Fruit fly (Drosophila melanogaster) whole organism, embryonic: Measurements from ENCODE around the gene CG43954.

ENCODE experiments used
- BEAF-32 ChIP-seq: fragments of 200-800 bp; sonication (Bioruptor generic); optimal IDR thresholded peaks from 3 replicates; lab custom pipeline; 2017; ENCODE audit warnings: missing biosample characterization, missing genetic modification characterization, mild to moderate bottlenecking, moderate library complexity, missing genetic modification reagents
- Blimp-1 ChIP-seq: fragments of 200-800 bp; sonication (Bioruptor generic); optimal IDR thresholded peaks from 3 replicates; lab custom pipeline; 2018; ENCODE audit warnings: missing biosample characterization, missing genetic modification characterization, mild to moderate bottlenecking, moderate library complexity, missing genetic modification reagents
- CG10209 ChIP-seq: fragments of 200-800 bp; sonication (Bioruptor generic); optimal IDR thresholded peaks from 3 replicates; lab custom pipeline; 2017; ENCODE audit warnings: missing biosample characterization, mild to moderate bottlenecking, missing genetic modification characterization, missing genetic modification reagents
- CG12219 ChIP-seq: fragments of 200-800 bp; sonication (Bioruptor generic); optimal IDR thresholded peaks from 3 replicates; lab custom pipeline; 2018; ENCODE audit warnings: missing biosample characterization, mild to moderate bottlenecking, missing genetic modification characterization
- CG12769 ChIP-seq: fragments of 200-800 bp; sonication (Bioruptor generic); optimal IDR thresholded peaks from 2 replicates; lab custom pipeline; 2019; ENCODE audit warnings: missing biosample characterization, mild to moderate bottlenecking, missing genetic modification characterization, moderate library complexity
- CG12942 ChIP-seq: fragments of 200-800 bp; sonication (Bioruptor generic); optimal IDR thresholded peaks from 3 replicates; lab custom pipeline; 2016; ENCODE audit warnings: missing biosample characterization, missing genetic modification characterization
- CG13296 ChIP-seq: fragments of 200-800 bp; sonication (Bioruptor generic); optimal IDR thresholded peaks from 3 replicates; lab custom pipeline; 2018; ENCODE audit warnings: missing biosample characterization, mild to moderate bottlenecking, missing genetic modification characterization
- CG14441 ChIP-seq: fragments of 200-800 bp; sonication (Bioruptor generic); IDR thresholded peaks from 2 replicates; pipeline ENCODE4 v1.3.6; 2022; ENCODE audit warnings: missing biosample characterization, missing genetic modification characterization
- CG17829 ChIP-seq: fragments of 200-800 bp; optimal IDR thresholded peaks from 2 replicates; lab custom pipeline; 2019; ENCODE audit warnings: missing biosample characterization, mild to moderate bottlenecking, missing genetic modification characterization, moderate library complexity
- CG17912 ChIP-seq: fragments of 200-800 bp; sonication (Bioruptor generic); optimal IDR thresholded peaks from 2 replicates; lab custom pipeline; 2018; ENCODE audit warnings: missing biosample characterization, mild to moderate bottlenecking, missing genetic modification characterization
- CG1792 ChIP-seq: fragments of 200-800 bp; sonication (Bioruptor generic); optimal IDR thresholded peaks from 2 replicates; lab custom pipeline; 2016; ENCODE audit warnings: missing biosample characterization, missing genetic modification characterization
- CG18599 ChIP-seq: fragments of 200-800 bp; sonication (Bioruptor generic); optimal IDR thresholded peaks from 3 replicates; lab custom pipeline; 2017; ENCODE audit warnings: missing biosample characterization, missing genetic modification characterization, mild to moderate bottlenecking, moderate library complexity, missing genetic modification reagents
- CG2202 ChIP-seq: fragments of 200-800 bp; sonication (Bioruptor generic); optimal IDR thresholded peaks from 2 replicates; lab custom pipeline; 2018; ENCODE audit warnings: missing biosample characterization, mild to moderate bottlenecking, missing genetic modification characterization
- CG30431 ChIP-seq: fragments of 200-800 bp; sonication (Bioruptor generic); optimal IDR thresholded peaks from 2 replicates; lab custom pipeline; 2017; ENCODE audit warnings: missing biosample characterization, missing genetic modification characterization
- CG32767 ChIP-seq: fragments of 200-800 bp; sonication (Bioruptor generic); IDR thresholded peaks from 2 replicates; pipeline ENCODE4 v1.3.6; 2022; ENCODE audit warnings: missing biosample characterization, missing genetic modification characterization
- CG3847 ChIP-seq: fragments of 200-800 bp; sonication (Bioruptor generic); IDR thresholded peaks from 2 replicates; pipeline ENCODE4 v1.3.6; 2022; ENCODE audit warnings: missing biosample characterization, missing genetic modification characterization
- CG43689 ChIP-seq: fragments of 200-800 bp; sonication (Bioruptor generic); IDR thresholded peaks from 2 replicates; pipeline ENCODE4 v1.3.6; 2022; ENCODE audit warnings: missing biosample characterization, missing genetic modification characterization
- CG4617 ChIP-seq: fragments of 200-800 bp; sonication (Bioruptor generic); optimal IDR thresholded peaks from 3 replicates; lab custom pipeline; 2016; ENCODE audit warnings: missing biosample characterization, missing genetic modification characterization, borderline replicate concordance
- CG8388 ChIP-seq: fragments of 200-800 bp; sonication (Bioruptor generic); optimal IDR thresholded peaks from 2 replicates; lab custom pipeline; 2019; ENCODE audit warnings: missing biosample characterization, mild to moderate bottlenecking, missing genetic modification characterization, moderate library complexity
- CG9876 ChIP-seq: fragments of 200-800 bp; sonication (Bioruptor generic); optimal IDR thresholded peaks from 2 replicates; lab custom pipeline; 2016; ENCODE audit warnings: missing biosample characterization, missing genetic modification characterization
- CG9932 ChIP-seq: fragments of 200-800 bp; sonication (Bioruptor generic); IDR thresholded peaks from 2 replicates; pipeline ENCODE4 v1.3.6; 2022; ENCODE audit warnings: missing biosample characterization, missing genetic modification characterization
- Elba2 ChIP-seq: fragments of 200-800 bp; sonication (Bioruptor generic); optimal IDR thresholded peaks from 3 replicates; lab custom pipeline; 2016; ENCODE audit warnings: missing biosample characterization, missing genetic modification characterization
- GATAe ChIP-seq: fragments of 200-800 bp; sonication (Bioruptor generic); conservative IDR thresholded peaks from 2 replicates; pipeline ENCODE4 v1.3.6; 2022; ENCODE audit warnings: missing biosample characterization, missing genetic modification characterization
- HmgD ChIP-seq: fragments of 200-800 bp; sonication (Bioruptor generic); optimal IDR thresholded peaks from 3 replicates; lab custom pipeline; 2016; ENCODE audit warnings: missing biosample characterization, missing genetic modification characterization
- Hr39 ChIP-seq: fragments of >200 bp; optimal IDR thresholded peaks from 2 replicates; lab custom pipeline; 2017
- Lhr ChIP-seq: fragments of 200-800 bp; sonication (Bioruptor generic); optimal IDR thresholded peaks from 3 replicates; lab custom pipeline; 2017; ENCODE audit warnings: mild to moderate bottlenecking, missing biosample characterization, missing genetic modification reagents, missing genetic modification characterization
- Ssrp ChIP-seq: fragments of 200-800 bp; sonication (Bioruptor generic); optimal IDR thresholded peaks from 2 replicates; lab custom pipeline; 2018; ENCODE audit warnings: missing biosample characterization, mild to moderate bottlenecking, missing genetic modification characterization, moderate library complexity
- al ChIP-seq: fragments of 200-800 bp; sonication (Bioruptor generic); IDR thresholded peaks from 2 replicates; pipeline ENCODE4 v1.3.6; 2022; ENCODE audit warnings: missing biosample characterization, missing genetic modification characterization
- ap ChIP-seq: fragments of 200-800 bp; sonication (Bioruptor generic); IDR thresholded peaks from 2 replicates; pipeline ENCODE4 v1.3.6; 2022; ENCODE audit warnings: missing biosample characterization, missing genetic modification characterization
- ash1 ChIP-seq: fragments of 200-800 bp; sonication (Bioruptor generic); optimal IDR thresholded peaks from 2 replicates; lab custom pipeline; 2018; ENCODE audit warnings: missing biosample characterization, mild to moderate bottlenecking, missing genetic modification characterization
- corto ChIP-seq: fragments of 200-800 bp; sonication (Bioruptor generic); optimal IDR thresholded peaks from 2 replicates; lab custom pipeline; 2016; ENCODE audit warnings: missing biosample characterization, mild to moderate bottlenecking, missing genetic modification characterization, moderate library complexity
- crol ChIP-seq: fragments of 200-800 bp; sonication (Bioruptor generic); IDR thresholded peaks from 2 replicates; pipeline ENCODE4 v1.3.6; 2022; ENCODE audit warnings: missing biosample characterization, missing genetic modification characterization
- dysf ChIP-seq: fragments of 200-800 bp; sonication (Bioruptor generic); IDR thresholded peaks from 3 replicates; pipeline ENCODE4 v1.3.6; 2022; ENCODE audit warnings: missing biosample characterization, missing genetic modification characterization
- eve ChIP-seq, 2 experiments: fragments of >200 bp; optimal IDR thresholded peaks; 2 replicates each; lab custom pipeline; 2017; ENCODE audit warnings: missing biosample characterization in 2 of 2, missing genetic modification characterization in 2 of 2
- exex ChIP-seq: fragments of 200-800 bp; sonication (Bioruptor generic); optimal IDR thresholded peaks from 4 replicates; lab custom pipeline; 2018; ENCODE audit warnings: missing biosample characterization, mild to moderate bottlenecking, missing genetic modification characterization, moderate library complexity
- hkb ChIP-seq, 2 experiments: fragments of 200-800 bp in 1 of 2; fragments of >200 bp in 1 of 2; sonication (Bioruptor generic) in 1 of 2; IDR thresholded peaks in 1 of 2; optimal IDR thresholded peaks in 1 of 2; 2 replicates each; pipeline versions ENCODE4 v1.3.6 to Lab custom; 2017 to 2022; ENCODE audit warnings: missing biosample characterization in 1 of 2, missing genetic modification characterization in 1 of 2
- hth ChIP-seq: fragments of >200 bp; optimal IDR thresholded peaks from 2 replicates; lab custom pipeline; 2017; ENCODE audit warnings: inconsistent platforms
- maf-S ChIP-seq: fragments of 200-800 bp; sonication (Bioruptor generic); optimal IDR thresholded peaks from 2 replicates; lab custom pipeline; 2016; ENCODE audit warnings: missing biosample characterization, missing genetic modification characterization
- nom ChIP-seq: fragments of 200-800 bp; sonication (Bioruptor generic); optimal IDR thresholded peaks from 2 replicates; lab custom pipeline; 2017; ENCODE audit warnings: missing biosample characterization, missing genetic modification characterization, mild to moderate bottlenecking, moderate library complexity, missing genetic modification reagents
- org-1 ChIP-seq: fragments of 200-800 bp; sonication (Bioruptor generic); optimal IDR thresholded peaks from 2 replicates; lab custom pipeline; 2017; ENCODE audit warnings: missing biosample characterization, missing genetic modification characterization
- p53 ChIP-seq: fragments of 200-800 bp; sonication (Bioruptor generic); optimal IDR thresholded peaks from 2 replicates; lab custom pipeline; 2016; ENCODE audit warnings: missing biosample characterization, missing genetic modification characterization
- ranshi ChIP-seq: fragments of 200-800 bp; sonication (Bioruptor generic); IDR thresholded peaks from 2 replicates; pipeline ENCODE4 v1.3.6; 2022; ENCODE audit warnings: missing biosample characterization, missing genetic modification characterization
- sc ChIP-seq, 3 experiments: fragments of >200 bp in 2 of 3; fragments of 200-800 bp in 1 of 3; sonication (Bioruptor generic) in 1 of 3; optimal IDR thresholded peaks; 2 replicates in 2 of 3; 3 replicates in 1 of 3; lab custom pipeline; 2017; ENCODE audit warnings: mild to moderate bottlenecking in 1 of 3, missing biosample characterization in 1 of 3, missing genetic modification characterization in 1 of 3, missing genetic modification reagents in 1 of 3
- sens ChIP-seq: fragments of 200-800 bp; sonication (Bioruptor generic); peaks from one replicate; lab custom pipeline; 2016; ENCODE audit warnings: missing biosample characterization, missing genetic modification characterization
- sens-2 ChIP-seq: fragments of 200-800 bp; sonication (Bioruptor generic); IDR thresholded peaks from 2 replicates; pipeline ENCODE4 v1.3.6; 2022; ENCODE audit warnings: missing biosample characterization, missing genetic modification characterization
- tio ChIP-seq: fragments of 200-800 bp; sonication (Bioruptor generic); optimal IDR thresholded peaks from 2 replicates; lab custom pipeline; 2017; ENCODE audit warnings: missing biosample characterization, missing genetic modification characterization, inconsistent platforms
- twi ChIP-seq: fragments of 200-800 bp; optimal IDR thresholded peaks from 2 replicates; lab custom pipeline; 2019; ENCODE audit warnings: missing biosample characterization, mild to moderate bottlenecking, missing genetic modification characterization, moderate library complexity
- vvl ChIP-seq: fragments of 200-800 bp; sonication (Bioruptor generic); IDR thresholded peaks from 2 replicates; pipeline ENCODE4 v1.3.6; 2022; ENCODE audit warnings: missing biosample characterization, missing genetic modification characterization

The CG43954 gene

dm6 chr3L:16661167-16662109, 50.0 kb downstream of the CG43954 start, which contains the start of gene Baldspot (continued):
- TF ChIP-seq CG14441 (peak; percentile 64), CG4617 (GFP tag; lab: Kevin White, UChicago) (no peak), Elba2 (GFP tag; lab: Kevin White, UChicago) (peak; percentile 96), ranshi (GFP tag; lab: Robert Waterston, UW) (peak; percentile 56; the same call in 1 of the 2 replicates), CG30431 (GFP tag; lab: Kevin White, UChicago) (peak; percentile 18), sc (optimal IDR thresholded peaks at IDR 0.05; lab: Kevin White, UChicago) (no peak), sc (GFP tag; optimal IDR thresholded peaks at IDR 0.05; lab: Kevin White, UChicago) (peak; percentile 19), hkb (optimal IDR thresholded peaks at IDR 0.05; lab: Kevin White, UChicago) (no peak), hkb (GFP tag; IDR thresholded peaks at IDR 0.05; lab: Robert Waterston, UW) (peak; percentile 78), BEAF-32 (GFP tag; lab: Kevin White, UChicago) (peak; percentile 68), CG12942 (GFP tag; lab: Kevin White, UChicago) (peak; percentile 19), dysf (GFP tag; lab: Robert Waterston, UW) (peak; percentile 84), al (GFP tag; lab: Robert Waterston, UW) (peak; percentile 42; the same call in 1 of the 2 replicates), crol (GFP tag; lab: Robert Waterston, UW) (peak; percentile 44), nom (GFP tag; lab: Kevin White, UChicago) (peak; percentile 67), ap (GFP tag; lab: Robert Waterston, UW) (0 out of 2 replicates have a peak, but pooled peaks have one; percentile 8), vvl (GFP tag; lab: Robert Waterston, UW) (peak; percentile 67), eve (GFP tag; optimal IDR thresholded peaks at IDR 0.05; lab: Kevin White, UChicago) (peak in 1 of 2 experiments; percentile 80), Blimp-1 (GFP tag; lab: Kevin White, UChicago) (peak; percentile 83), CG12219 (peak; percentile 45), exex (tag; lab: Kevin White, UChicago) (peak; percentile 84), CG3847 (GFP tag; lab: Robert Waterston, UW) (peak; percentile 52; the same call in 1 of the 2 replicates), ash1 (GFP tag; lab: Kevin White, UChicago) (peak; percentile 48), hth (lab: Kevin White, UChicago) (no peak), sens (GFP tag; lab: Kevin White, UChicago) (peak; percentile 99), Ssrp (peak; percentile 46), CG10209 (GFP tag; lab: Kevin White, UChicago) (peak; percentile 48), org-1 (GFP tag; lab: Kevin White, UChicago) (peak; percentile 81), Hr39 (no peak), CG1792 (GFP tag; lab: Kevin White, UChicago) (peak; percentile 68), CG17829 (peak; percentile 68), CG13296 (peak; percentile 89), CG12769 (tag; lab: Kevin White, UChicago) (peak; percentile 70), GATAe (GFP tag; lab: Robert Waterston, UW) (peak; percentile 10; the same call in 1 of the 2 replicates), CG2202 (tag; lab: Kevin White, UChicago) (no peak), CG8388 (GFP tag; lab: Kevin White, UChicago) (peak; percentile 78), Lhr (GFP tag; lab: Kevin White, UChicago) (peak; percentile 85), CG9876 (no peak), p53 (GFP tag; lab: Kevin White, UChicago) (peak; percentile 78), HmgD (GFP tag; lab: Kevin White, UChicago) (peak; percentile 58), CG32767 (GFP tag; lab: Robert Waterston, UW) (peak; percentile 73), tio (no peak), CG18599 (GFP tag; lab: Kevin White, UChicago) (peak; percentile 91), CG9932 (GFP tag; lab: Robert Waterston, UW) (peak; percentile 67), corto (no peak), twi (tag; lab: Kevin White, UChicago) (no peak), CG17912 (GFP tag; lab: Kevin White, UChicago) (no peak), sens-2 (no peak), CG43689 (GFP tag; lab: Robert Waterston, UW) (no peak), maf-S (GFP tag; lab: Kevin White, UChicago) (peak; percentile 27)
